Fruit fly (Drosophila melanogaster) whole organism, embryonic: ENCODE data around the gene MRG15.
A peak's percentile ranks its signal among the peaks of the same experiment; 100 is the strongest.

Experiments used
- Atf-2 ChIP-seq: fragments of 200-800 bp; sonication (Bioruptor generic); optimal IDR thresholded peaks from 2 replicates; lab custom pipeline; 2016; ENCODE audit warnings: missing biosample characterization, missing genetic modification characterization
- C15 ChIP-seq: fragments of 200-800 bp; sonication (Bioruptor generic); IDR thresholded peaks from 3 replicates; pipeline ENCODE4 v1.3.6; 2022; ENCODE audit warnings: missing biosample characterization, missing genetic modification characterization
- CG13287 ChIP-seq: fragments of 200-800 bp; sonication (Bioruptor generic); IDR thresholded peaks from 2 replicates; pipeline ENCODE4 v1.3.6; 2022; ENCODE audit warnings: missing biosample characterization, missing genetic modification characterization; ENCODE audit not compliant: partially characterized antibody
- CG16863 ChIP-seq: fragments of 200-800 bp; sonication (Bioruptor generic); optimal IDR thresholded peaks from 3 replicates; lab custom pipeline; 2016; ENCODE audit warnings: missing biosample characterization, missing genetic modification characterization
- CG1792 ChIP-seq: fragments of 200-800 bp; sonication (Bioruptor generic); optimal IDR thresholded peaks from 2 replicates; lab custom pipeline; 2016; ENCODE audit warnings: missing biosample characterization, missing genetic modification characterization
- CG2875 ChIP-seq: fragments of 200-800 bp; sonication (Bioruptor generic); optimal IDR thresholded peaks from 2 replicates; lab custom pipeline; 2017; ENCODE audit warnings: missing biosample characterization, mild to moderate bottlenecking, missing genetic modification characterization, missing genetic modification reagents
- CG2889 ChIP-seq: fragments of 200-800 bp; sonication (Bioruptor generic); IDR thresholded peaks from 3 replicates; pipeline ENCODE4 v1.3.6; 2022; ENCODE audit warnings: missing biosample characterization, missing genetic modification characterization
- CG3281 ChIP-seq: fragments of 200-800 bp; sonication (Bioruptor generic); optimal IDR thresholded peaks from 3 replicates; lab custom pipeline; 2017; ENCODE audit warnings: missing biosample characterization, mild to moderate bottlenecking, missing genetic modification characterization
- CG3407 ChIP-seq: fragments of 200-800 bp; sonication (Bioruptor generic); optimal IDR thresholded peaks from 2 replicates; lab custom pipeline; 2018; ENCODE audit warnings: missing biosample characterization, mild to moderate bottlenecking, missing genetic modification characterization
- CG4328 ChIP-seq: fragments of 200-800 bp; sonication (Bioruptor generic); optimal IDR thresholded peaks from 3 replicates; lab custom pipeline; 2017; ENCODE audit warnings: missing biosample characterization, missing genetic modification reagents, missing genetic modification characterization
- CG4730 ChIP-seq: fragments of 200-800 bp; sonication (Bioruptor generic); IDR thresholded peaks from 2 replicates; pipeline ENCODE4 v1.3.6; 2022; ENCODE audit warnings: missing biosample characterization, missing genetic modification characterization
- CG7745 ChIP-seq: fragments of 200-800 bp; sonication (Bioruptor generic); optimal IDR thresholded peaks from 2 replicates; lab custom pipeline; 2018; ENCODE audit warnings: missing biosample characterization, mild to moderate bottlenecking, missing genetic modification characterization, moderate library complexity
- CG7839 ChIP-seq: fragments of 200-800 bp; sonication (Bioruptor generic); optimal IDR thresholded peaks from 3 replicates; lab custom pipeline; 2018; ENCODE audit warnings: missing biosample characterization, mild to moderate bottlenecking, missing genetic modification characterization, moderate library complexity
- CG9609 ChIP-seq: fragments of 200-800 bp; sonication (Bioruptor generic); optimal IDR thresholded peaks from 3 replicates; lab custom pipeline; 2016; ENCODE audit warnings: missing biosample characterization, missing genetic modification characterization
- D19B ChIP-seq: fragments of 200-800 bp; sonication (Bioruptor generic); optimal IDR thresholded peaks from 2 replicates; lab custom pipeline; 2017; ENCODE audit warnings: missing biosample characterization, mild to moderate bottlenecking, missing genetic modification characterization
- Deaf1 ChIP-seq: fragments of 200-800 bp; optimal IDR thresholded peaks from 3 replicates; lab custom pipeline; 2019; ENCODE audit warnings: missing biosample characterization, mild to moderate bottlenecking, missing genetic modification characterization, moderate library complexity
- E2f1 ChIP-seq: fragments of 200-800 bp; sonication (Bioruptor generic); IDR thresholded peaks from 2 replicates; pipeline ENCODE4 v1.3.6; 2022; ENCODE audit warnings: missing biosample characterization, missing genetic modification characterization
- Ets97D ChIP-seq: fragments of 200-800 bp; sonication (Bioruptor generic); optimal IDR thresholded peaks from 3 replicates; lab custom pipeline; 2016; ENCODE audit warnings: missing biosample characterization, missing genetic modification characterization
- GATAe ChIP-seq: fragments of 200-800 bp; sonication (Bioruptor generic); conservative IDR thresholded peaks from 2 replicates; pipeline ENCODE4 v1.3.6; 2022; ENCODE audit warnings: missing biosample characterization, missing genetic modification characterization
- HLH3B ChIP-seq: fragments of 200-800 bp; sonication (Bioruptor generic); IDR thresholded peaks from 2 replicates; pipeline ENCODE4 v1.3.6; 2022; ENCODE audit warnings: missing biosample characterization, missing genetic modification characterization
- Hey ChIP-seq: fragments of 200-800 bp; sonication (Bioruptor generic); optimal IDR thresholded peaks from 3 replicates; lab custom pipeline; 2018; ENCODE audit warnings: missing biosample characterization, mild to moderate bottlenecking, missing genetic modification characterization
- Hr3 ChIP-seq: fragments of 200-800 bp; sonication (Bioruptor generic); optimal IDR thresholded peaks from 3 replicates; lab custom pipeline; 2016; ENCODE audit warnings: missing biosample characterization, missing genetic modification characterization
- MBD-R2 ChIP-seq: fragments of 200-800 bp; sonication (Bioruptor generic); IDR thresholded peaks from 2 replicates; pipeline ENCODE4 v1.3.6; 2022; ENCODE audit warnings: missing biosample characterization, missing genetic modification characterization
- Mad ChIP-seq: fragments of 200-800 bp; sonication (Bioruptor generic); optimal IDR thresholded peaks from 2 replicates; lab custom pipeline; 2016; ENCODE audit warnings: missing biosample characterization, missing genetic modification characterization
- NC2β ChIP-seq: fragments of 200-800 bp; sonication (Bioruptor generic); optimal IDR thresholded peaks from 2 replicates; lab custom pipeline; 2016; ENCODE audit warnings: missing biosample characterization, missing genetic modification characterization
- NFAT ChIP-seq: fragments of 200-800 bp; sonication (Bioruptor generic); IDR thresholded peaks from 2 replicates; pipeline ENCODE4 v1.3.6; 2022; ENCODE audit warnings: missing biosample characterization, missing genetic modification characterization
- Ravus ChIP-seq: fragments of 200-800 bp; sonication (Bioruptor generic); IDR thresholded peaks from 2 replicates; pipeline ENCODE4 v1.3.6; 2022; ENCODE audit warnings: missing biosample characterization, missing genetic modification characterization
- Sin3A ChIP-seq: fragments of >200 bp; optimal IDR thresholded peaks from 2 replicates; lab custom pipeline; 2018
- TFAM ChIP-seq: fragments of 200-800 bp; sonication (Bioruptor generic); optimal IDR thresholded peaks from 2 replicates; lab custom pipeline; 2017; ENCODE audit warnings: missing biosample characterization, missing genetic modification characterization, inconsistent platforms
- croc ChIP-seq: fragments of 200-800 bp; sonication (Bioruptor generic); conservative IDR thresholded peaks from 3 replicates; pipeline ENCODE4 v1.3.6; 2022; ENCODE audit warnings: missing biosample characterization, missing genetic modification characterization
- eve ChIP-seq, 2 experiments: fragments of >200 bp; optimal IDR thresholded peaks; 2 replicates each; lab custom pipeline; 2017; ENCODE audit warnings: missing biosample characterization in 2 of 2, missing genetic modification characterization in 2 of 2
- eyg ChIP-seq: fragments of 200-800 bp; sonication (Bioruptor generic); optimal IDR thresholded peaks from 3 replicates; lab custom pipeline; 2016; ENCODE audit warnings: missing biosample characterization, missing genetic modification characterization
- gsb-n ChIP-seq: fragments of 200-800 bp; sonication (Bioruptor generic); optimal IDR thresholded peaks from 3 replicates; lab custom pipeline; 2018; ENCODE audit warnings: missing biosample characterization, mild to moderate bottlenecking, missing genetic modification characterization
- hkb ChIP-seq, 2 experiments: fragments of 200-800 bp in 1 of 2; fragments of >200 bp in 1 of 2; sonication (Bioruptor generic) in 1 of 2; IDR thresholded peaks in 1 of 2; optimal IDR thresholded peaks in 1 of 2; 2 replicates each; pipeline versions ENCODE4 v1.3.6 to Lab custom; 2017 to 2022; ENCODE audit warnings: missing biosample characterization in 1 of 2, missing genetic modification characterization in 1 of 2
- jing ChIP-seq: fragments of 200-800 bp; sonication (Bioruptor generic); optimal IDR thresholded peaks from 2 replicates; lab custom pipeline; 2018; ENCODE audit warnings: missing biosample characterization, mild to moderate bottlenecking, missing genetic modification characterization
- jumu ChIP-seq: fragments of 200-800 bp; sonication (Bioruptor generic); optimal IDR thresholded peaks from 3 replicates; lab custom pipeline; 2016; ENCODE audit warnings: missing biosample characterization, missing genetic modification characterization
- klu ChIP-seq: fragments of 200-800 bp; sonication (Bioruptor generic); IDR thresholded peaks from 2 replicates; pipeline ENCODE4 v1.3.6; 2022; ENCODE audit warnings: missing biosample characterization, missing genetic modification characterization
- lola ChIP-seq, 3 experiments: fragments of >200 bp in 2 of 3; fragments of 200-800 bp in 1 of 3; sonication (Bioruptor generic) in 1 of 3; optimal IDR thresholded peaks; 2 replicates each; lab custom pipeline; 2017 to 2019; ENCODE audit warnings: missing biosample characterization in 3 of 3, missing genetic modification characterization in 3 of 3, mild to moderate bottlenecking in 1 of 3, moderate library complexity in 1 of 3
- lov ChIP-seq, 2 experiments: fragments of 200-800 bp in 1 of 2; fragments of >200 bp in 1 of 2; sonication (Bioruptor generic) in 1 of 2; IDR thresholded peaks in 1 of 2; optimal IDR thresholded peaks in 1 of 2; 2 replicates in 1 of 2; 3 replicates in 1 of 2; pipeline versions ENCODE4 v1.3.6 to Lab custom; 2017 to 2022; ENCODE audit warnings: missing biosample characterization in 1 of 2, missing genetic modification characterization in 1 of 2
- nom ChIP-seq: fragments of 200-800 bp; sonication (Bioruptor generic); optimal IDR thresholded peaks from 2 replicates; lab custom pipeline; 2017; ENCODE audit warnings: missing biosample characterization, missing genetic modification characterization, mild to moderate bottlenecking, moderate library complexity, missing genetic modification reagents
- org-1 ChIP-seq: fragments of 200-800 bp; sonication (Bioruptor generic); optimal IDR thresholded peaks from 2 replicates; lab custom pipeline; 2017; ENCODE audit warnings: missing biosample characterization, missing genetic modification characterization
- pnt ChIP-seq: fragments of 200-800 bp; sonication (Bioruptor generic); optimal IDR thresholded peaks from 3 replicates; lab custom pipeline; 2016; ENCODE audit warnings: missing biosample characterization, missing genetic modification characterization
- prd ChIP-seq, 3 experiments: fragments of >200 bp in 2 of 3; fragments of 200-800 bp in 1 of 3; sonication (Bioruptor generic) in 1 of 3; optimal IDR thresholded peaks in 2 of 3; IDR thresholded peaks in 1 of 3; 2 replicates in 2 of 3; 3 replicates in 1 of 3; pipeline versions ENCODE4 v1.3.6 to Lab custom; 2017 to 2022; ENCODE audit warnings: missing biosample characterization in 1 of 3, missing genetic modification characterization in 1 of 3
- ranshi ChIP-seq: fragments of 200-800 bp; sonication (Bioruptor generic); IDR thresholded peaks from 2 replicates; pipeline ENCODE4 v1.3.6; 2022; ENCODE audit warnings: missing biosample characterization, missing genetic modification characterization
- so ChIP-seq: fragments of 200-800 bp; sonication (Bioruptor generic); IDR thresholded peaks from 3 replicates; pipeline ENCODE4 v1.3.6; 2022; ENCODE audit warnings: missing biosample characterization, missing genetic modification characterization
- trh ChIP-seq: fragments of 200-800 bp; sonication (Bioruptor generic); optimal IDR thresholded peaks from 2 replicates; lab custom pipeline; 2016; ENCODE audit warnings: missing biosample characterization, missing genetic modification characterization
- tx ChIP-seq: fragments of 200-800 bp; sonication (Bioruptor generic); optimal IDR thresholded peaks from 2 replicates; lab custom pipeline; 2016; ENCODE audit warnings: missing biosample characterization, missing genetic modification characterization
- wek ChIP-seq: fragments of 200-800 bp; sonication (Bioruptor generic); optimal IDR thresholded peaks from 3 replicates; lab custom pipeline; 2018; ENCODE audit warnings: missing biosample characterization, mild to moderate bottlenecking, missing genetic modification characterization, moderate library complexity
- yki ChIP-seq: fragments of >200 bp; optimal IDR thresholded peaks from 3 replicates; lab custom pipeline; 2018

Gene MRG15

DNA sequence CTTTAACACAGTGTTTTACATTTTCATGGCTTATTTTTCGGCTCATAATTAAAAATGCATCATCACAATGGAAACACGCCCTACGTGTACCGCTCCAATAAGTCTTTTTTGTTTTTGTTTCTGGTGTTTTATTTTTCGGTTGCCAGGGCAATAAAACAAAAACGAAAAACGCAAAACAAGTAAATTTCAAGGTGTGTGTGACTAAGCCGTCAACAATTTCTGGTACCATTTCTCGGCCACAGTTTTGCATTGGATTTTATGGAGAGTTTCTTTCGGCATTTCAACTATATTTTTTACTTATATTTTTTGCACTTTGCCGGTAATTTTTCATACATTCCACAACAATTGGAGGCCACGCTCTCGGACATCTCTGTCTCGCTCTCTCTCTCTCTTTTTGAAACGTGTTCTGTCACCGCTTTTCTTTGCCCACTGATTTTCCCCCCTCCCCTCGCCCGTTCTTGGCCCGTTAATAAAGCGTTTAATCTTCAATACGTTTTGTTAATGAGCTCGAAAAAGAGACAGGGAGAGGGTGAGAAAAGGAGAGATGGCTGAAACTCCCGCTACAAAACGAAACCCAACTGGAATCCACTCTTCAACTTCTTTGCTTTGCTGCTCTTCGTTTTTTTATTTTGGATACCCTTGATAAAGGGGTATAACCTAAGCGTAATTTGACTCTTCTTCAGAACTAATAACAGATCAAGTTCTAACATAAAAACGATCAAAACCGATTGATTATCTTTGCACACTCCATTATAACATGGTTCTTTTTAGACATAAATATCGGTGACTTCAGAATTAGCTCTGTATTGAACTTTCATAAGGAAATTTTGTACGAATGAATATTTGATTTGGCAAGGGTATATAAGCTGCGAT, 15.3 kb upstream of the MRG15 start (continued):
- TF ChIP-seq lola (GFP tag; optimal IDR thresholded peaks at IDR 0.05; lab: Kevin White, UChicago): no peak
- TF ChIP-seq Deaf1: no peak
- TF ChIP-seq CG1792: no peak
- no peak for TF ChIP-seq CG16863 (GFP tag; lab: Kevin White, UChicago)
- no peak for TF ChIP-seq Ravus (GFP tag; lab: Robert Waterston, UW)
- TF ChIP-seq C15: no peak
- no peak for TF ChIP-seq Hr3
- peak; percentile 46 for TF ChIP-seq gsb-n (tag; lab: Kevin White, UChicago)
- TF ChIP-seq lov (optimal IDR thresholded peaks at IDR 0.05; lab: Kevin White, UChicago): no peak
- TF ChIP-seq lov (GFP tag; IDR thresholded peaks at IDR 0.05; lab: Robert Waterston, UW): no peak
- no peak for TF ChIP-seq CG13287
- TF ChIP-seq hkb (optimal IDR thresholded peaks at IDR 0.05; lab: Kevin White, UChicago): no peak
- peak; percentile 20; the same call in 1 of the 2 replicates for TF ChIP-seq hkb (GFP tag; IDR thresholded peaks at IDR 0.05; lab: Robert Waterston, UW)
- peak; percentile 43 for TF ChIP-seq CG3281 (GFP tag; lab: Kevin White, UChicago)
- no peak for TF ChIP-seq trh (GFP tag; lab: Kevin White, UChicago)
- TF ChIP-seq croc (GFP tag; lab: Robert Waterston, UW): no peak
- TF ChIP-seq D19B (GFP tag; lab: Kevin White, UChicago): peak; percentile 53
- no peak for TF ChIP-seq jing (GFP tag; lab: Kevin White, UChicago)
- TF ChIP-seq so (GFP tag; lab: Robert Waterston, UW): no peak
- no peak for TF ChIP-seq yki (lab: Kevin White, UChicago)
- TF ChIP-seq prd (optimal IDR thresholded peaks at IDR 0.05; lab: Kevin White, UChicago): no peak
- TF ChIP-seq prd (GFP tag; IDR thresholded peaks at IDR 0.05; lab: Robert Waterston, UW): no peak
- no peak for TF ChIP-seq wek (GFP tag; lab: Kevin White, UChicago)
- 0 out of 2 replicates have a peak, but pooled peaks have one; percentile 15 for TF ChIP-seq HLH3B (GFP tag; lab: Robert Waterston, UW)
- TF ChIP-seq CG3407 (GFP tag; lab: Kevin White, UChicago): no peak
- no peak for TF ChIP-seq org-1 (GFP tag; lab: Kevin White, UChicago)
- no peak for TF ChIP-seq klu
- no peak for TF ChIP-seq Ets97D (GFP tag; lab: Kevin White, UChicago)
- no peak for TF ChIP-seq CG4730 (GFP tag; lab: Robert Waterston, UW)
- no peak for TF ChIP-seq NFAT (GFP tag; lab: Robert Waterston, UW)
- no peak for TF ChIP-seq CG9609
- no peak for TF ChIP-seq E2f1 (GFP tag; lab: Robert Waterston, UW)
- TF ChIP-seq ranshi (GFP tag; lab: Robert Waterston, UW): no peak
- TF ChIP-seq GATAe (GFP tag; lab: Robert Waterston, UW): no peak
- peak; percentile 59 for TF ChIP-seq CG7839 (tag; lab: Kevin White, UChicago)
- TF ChIP-seq nom (GFP tag; lab: Kevin White, UChicago): peak; percentile 70
- no peak for TF ChIP-seq CG2889
- TF ChIP-seq Hey: no peak
- no peak for TF ChIP-seq eyg (GFP tag; lab: Kevin White, UChicago)
- TF ChIP-seq jumu (GFP tag; lab: Kevin White, UChicago): no peak
- no peak for TF ChIP-seq tx (GFP tag; lab: Kevin White, UChicago)
- no peak for TF ChIP-seq NC2β (GFP tag; lab: Kevin White, UChicago)
- peak; percentile 25 for TF ChIP-seq pnt
- no peak for TF ChIP-seq CG2875 (GFP tag; lab: Kevin White, UChicago)
- no peak for TF ChIP-seq TFAM
- no peak for TF ChIP-seq Atf-2 (GFP tag; lab: Kevin White, UChicago)
- no peak for TF ChIP-seq MBD-R2 (GFP tag; lab: Robert Waterston, UW)
- TF ChIP-seq Mad: no peak
- no peak for TF ChIP-seq CG7745
- TF ChIP-seq CG4328 (GFP tag; lab: Kevin White, UChicago): no peak
- peak in 1 of 2 experiments; percentile 68 for TF ChIP-seq eve (GFP tag; optimal IDR thresholded peaks at IDR 0.05; lab: Kevin White, UChicago)
- TF ChIP-seq Sin3A (lab: Kevin White, UChicago): no peak
